Fruit fly (Drosophila melanogaster) whole organism, embryonic: ENCODE measurements around the gene gb.

ENCODE experiments used
- Bdp1 ChIP-seq: fragments of 200-800 bp; sonication (Bioruptor generic); optimal IDR thresholded peaks from 3 replicates; lab custom pipeline; 2016; ENCODE audit warnings: missing biosample characterization, missing genetic modification characterization
- Bteb2 ChIP-seq: fragments of 200-800 bp; sonication (Bioruptor generic); optimal IDR thresholded peaks from 2 replicates; lab custom pipeline; 2016; ENCODE audit warnings: missing biosample characterization, missing genetic modification characterization
- CG10209 ChIP-seq: fragments of 200-800 bp; sonication (Bioruptor generic); optimal IDR thresholded peaks from 3 replicates; lab custom pipeline; 2017; ENCODE audit warnings: missing biosample characterization, mild to moderate bottlenecking, missing genetic modification characterization, missing genetic modification reagents
- CG10959 ChIP-seq: fragments of 200-800 bp; sonication (Bioruptor generic); IDR thresholded peaks from 2 replicates; pipeline ENCODE4 v1.3.6; 2022; ENCODE audit warnings: missing biosample characterization, missing genetic modification characterization
- CG11247 ChIP-seq: fragments of 200-800 bp; sonication (Bioruptor generic); IDR thresholded peaks from 2 replicates; pipeline ENCODE4 v1.3.6; 2022; ENCODE audit warnings: missing biosample characterization, missing genetic modification characterization
- CG11560 ChIP-seq: fragments of 200-800 bp; sonication (Bioruptor generic); IDR thresholded peaks from 3 replicates; pipeline ENCODE4 v1.3.6; 2022; ENCODE audit warnings: missing biosample characterization, missing genetic modification characterization
- CG16813 ChIP-seq: fragments of 200-800 bp; sonication (Bioruptor generic); IDR thresholded peaks from 3 replicates; pipeline ENCODE4 v1.3.6; 2022; ENCODE audit warnings: missing biosample characterization, missing genetic modification characterization; ENCODE audit not compliant: partially characterized antibody
- CG1792 ChIP-seq: fragments of 200-800 bp; sonication (Bioruptor generic); optimal IDR thresholded peaks from 2 replicates; lab custom pipeline; 2016; ENCODE audit warnings: missing biosample characterization, missing genetic modification characterization
- CG18262 ChIP-seq: fragments of 200-800 bp; optimal IDR thresholded peaks from 3 replicates; lab custom pipeline; 2019; ENCODE audit warnings: missing biosample characterization, mild to moderate bottlenecking, missing genetic modification characterization, moderate library complexity
- CG30020 ChIP-seq: fragments of 200-800 bp; optimal IDR thresholded peaks from 2 replicates; lab custom pipeline; 2019; ENCODE audit warnings: missing biosample characterization, mild to moderate bottlenecking, missing genetic modification characterization, moderate library complexity
- CG33213 ChIP-seq: fragments of 200-800 bp; sonication (Bioruptor generic); optimal IDR thresholded peaks from 3 replicates; lab custom pipeline; 2016; ENCODE audit warnings: missing biosample characterization, missing genetic modification characterization
- CG3847 ChIP-seq: fragments of 200-800 bp; sonication (Bioruptor generic); IDR thresholded peaks from 2 replicates; pipeline ENCODE4 v1.3.6; 2022; ENCODE audit warnings: missing biosample characterization, missing genetic modification characterization
- CG6791 ChIP-seq: fragments of 200-800 bp; sonication (Bioruptor generic); IDR thresholded peaks from 3 replicates; pipeline ENCODE4 v1.3.6; 2022; ENCODE audit warnings: missing biosample characterization, missing genetic modification characterization; ENCODE audit not compliant: partially characterized antibody
- CG9437 ChIP-seq: fragments of 200-800 bp; sonication (Bioruptor generic); optimal IDR thresholded peaks from 2 replicates; lab custom pipeline; 2018; ENCODE audit warnings: missing biosample characterization, mild to moderate bottlenecking, missing genetic modification characterization
- Chrac-16 ChIP-seq: fragments of 200-800 bp; sonication (Bioruptor generic); optimal IDR thresholded peaks from 3 replicates; lab custom pipeline; 2016; ENCODE audit warnings: missing biosample characterization, missing genetic modification characterization
- Dll ChIP-seq: fragments of 200-800 bp; sonication (Bioruptor generic); IDR thresholded peaks from 4 replicates; pipeline ENCODE4 v1.3.6; 2022; ENCODE audit warnings: missing biosample characterization, missing genetic modification characterization; ENCODE audit not compliant: partially characterized antibody
- E2f1 ChIP-seq: fragments of 200-800 bp; sonication (Bioruptor generic); IDR thresholded peaks from 2 replicates; pipeline ENCODE4 v1.3.6; 2022; ENCODE audit warnings: missing biosample characterization, missing genetic modification characterization
- Elba2 ChIP-seq: fragments of 200-800 bp; sonication (Bioruptor generic); optimal IDR thresholded peaks from 3 replicates; lab custom pipeline; 2016; ENCODE audit warnings: missing biosample characterization, missing genetic modification characterization
- Fer3 ChIP-seq: fragments of 200-800 bp; sonication (Bioruptor generic); optimal IDR thresholded peaks from 2 replicates; lab custom pipeline; 2018; ENCODE audit warnings: missing biosample characterization, mild to moderate bottlenecking, missing genetic modification characterization, moderate library complexity
- Max ChIP-seq: fragments of 200-800 bp; sonication (Bioruptor generic); optimal IDR thresholded peaks from 2 replicates; lab custom pipeline; 2016; ENCODE audit warnings: missing biosample characterization, mild to moderate bottlenecking, missing genetic modification characterization
- NC2α ChIP-seq: fragments of 200-800 bp; sonication (Bioruptor generic); optimal IDR thresholded peaks from 2 replicates; lab custom pipeline; 2016; ENCODE audit warnings: missing biosample characterization, missing genetic modification characterization
- NK7.1 ChIP-seq: fragments of 200-800 bp; sonication (Bioruptor generic); optimal IDR thresholded peaks from 3 replicates; lab custom pipeline; 2016; ENCODE audit warnings: missing biosample characterization, missing genetic modification characterization
- Neu2 ChIP-seq: fragments of 200-800 bp; sonication (Bioruptor generic); optimal IDR thresholded peaks from 3 replicates; lab custom pipeline; 2016; ENCODE audit warnings: missing biosample characterization, missing genetic modification characterization, borderline replicate concordance
- NfI ChIP-seq: fragments of 200-800 bp; sonication (Bioruptor generic); optimal IDR thresholded peaks from 3 replicates; lab custom pipeline; 2018; ENCODE audit warnings: missing biosample characterization, mild to moderate bottlenecking, missing genetic modification characterization, moderate library complexity
- Ptx1 ChIP-seq: fragments of 200-800 bp; sonication (Bioruptor generic); IDR thresholded peaks from 2 replicates; pipeline ENCODE4 v1.3.6; 2022; ENCODE audit warnings: missing biosample characterization, missing genetic modification characterization
- Trl ChIP-seq, 3 experiments: fragments of >200 bp in 2 of 3; fragments of 200-800 bp in 1 of 3; sonication (Bioruptor generic) in 1 of 3; optimal IDR thresholded peaks; 2 replicates in 1 of 3; 3 replicates in 2 of 3; lab custom pipeline; 2016 to 2017; ENCODE audit warnings: missing biosample characterization in 1 of 3, missing genetic modification characterization in 1 of 3
- bowl ChIP-seq: fragments of 200-800 bp; sonication (Bioruptor generic); IDR thresholded peaks from 2 replicates; pipeline ENCODE4 v1.3.6; 2022; ENCODE audit warnings: missing biosample characterization, missing genetic modification characterization
- chif ChIP-seq, 2 experiments: fragments of 200-800 bp; sonication (Bioruptor generic); optimal IDR thresholded peaks; 3 replicates each; lab custom pipeline; 2016; ENCODE audit warnings: missing biosample characterization in 2 of 2, missing genetic modification characterization in 2 of 2
- chinmo ChIP-seq: fragments of 200-800 bp; sonication (Bioruptor generic); IDR thresholded peaks from 4 replicates; pipeline ENCODE4 v1.3.6; 2022; ENCODE audit warnings: missing biosample characterization, missing genetic modification characterization; ENCODE audit not compliant: partially characterized antibody
- corto ChIP-seq: fragments of 200-800 bp; sonication (Bioruptor generic); optimal IDR thresholded peaks from 2 replicates; lab custom pipeline; 2016; ENCODE audit warnings: missing biosample characterization, mild to moderate bottlenecking, missing genetic modification characterization, moderate library complexity
- dati ChIP-seq: fragments of 200-800 bp; sonication (Bioruptor generic); IDR thresholded peaks from 2 replicates; pipeline ENCODE4 v1.3.6; 2022; ENCODE audit warnings: missing biosample characterization, missing genetic modification characterization
- esg ChIP-seq: fragments of 200-800 bp; sonication (Bioruptor generic); conservative IDR thresholded peaks from 2 replicates; pipeline ENCODE4 v1.3.6; 2022; ENCODE audit warnings: missing biosample characterization, missing genetic modification characterization
- eve ChIP-seq, 2 experiments: fragments of >200 bp; optimal IDR thresholded peaks; 2 replicates each; lab custom pipeline; 2017; ENCODE audit warnings: missing biosample characterization in 2 of 2, missing genetic modification characterization in 2 of 2
- fd3F ChIP-seq: fragments of 200-800 bp; sonication (Bioruptor generic); optimal IDR thresholded peaks from 2 replicates; lab custom pipeline; 2018; ENCODE audit warnings: missing biosample characterization, mild to moderate bottlenecking, missing genetic modification characterization, moderate library complexity
- kah ChIP-seq: fragments of 200-800 bp; sonication (Bioruptor generic); optimal IDR thresholded peaks from 2 replicates; lab custom pipeline; 2018; ENCODE audit warnings: missing biosample characterization, mild to moderate bottlenecking, missing genetic modification characterization
- lab ChIP-seq: fragments of 200-800 bp; sonication (Bioruptor generic); optimal IDR thresholded peaks from 3 replicates; lab custom pipeline; 2017; ENCODE audit warnings: missing biosample characterization, missing genetic modification characterization, mild to moderate bottlenecking, moderate library complexity, missing genetic modification reagents
- lilli ChIP-seq: fragments of 200-800 bp; sonication (Bioruptor generic); optimal IDR thresholded peaks from 3 replicates; lab custom pipeline; 2016; ENCODE audit warnings: missing biosample characterization, missing genetic modification characterization
- mld ChIP-seq: fragments of 200-800 bp; sonication (Bioruptor generic); IDR thresholded peaks from 3 replicates; pipeline ENCODE4 v1.3.6; 2022; ENCODE audit warnings: missing biosample characterization, missing genetic modification characterization; ENCODE audit not compliant: partially characterized antibody
- pan ChIP-seq, 4 experiments: fragments of >200 bp in 3 of 4; fragments of 200-800 bp in 1 of 4; sonication (Bioruptor generic) in 1 of 4; optimal IDR thresholded peaks in 3 of 4; IDR thresholded peaks in 1 of 4; 2 replicates each; pipeline versions ENCODE4 v1.3.6 to Lab custom; 2017 to 2022; ENCODE audit warnings: missing biosample characterization in 2 of 4, missing genetic modification characterization in 2 of 4, mixed read lengths in 1 of 4
- peb ChIP-seq: fragments of 200-800 bp; sonication (Bioruptor generic); IDR thresholded peaks from 2 replicates; pipeline ENCODE4 v1.3.6; 2022; ENCODE audit warnings: missing biosample characterization, missing genetic modification characterization
- seq ChIP-seq: fragments of 200-800 bp; sonication (Bioruptor generic); IDR thresholded peaks from 2 replicates; pipeline ENCODE4 v1.3.6; 2022; ENCODE audit warnings: missing biosample characterization, missing genetic modification characterization
- tll ChIP-seq, 2 experiments: fragments of 200-800 bp in 1 of 2; fragments of >200 bp in 1 of 2; sonication (Bioruptor generic) in 1 of 2; optimal IDR thresholded peaks; 2 replicates each; lab custom pipeline; 2017 to 2019; ENCODE audit warnings: missing biosample characterization in 2 of 2, missing genetic modification characterization in 2 of 2, mild to moderate bottlenecking in 1 of 2, moderate library complexity in 1 of 2
- trem ChIP-seq: fragments of 200-800 bp; optimal IDR thresholded peaks from 3 replicates; lab custom pipeline; 2019; ENCODE audit warnings: missing biosample characterization, mild to moderate bottlenecking, missing genetic modification characterization, moderate library complexity
- vnd ChIP-seq: fragments of 200-800 bp; sonication (Bioruptor generic); IDR thresholded peaks from 3 replicates; pipeline ENCODE4 v1.3.6; 2022; ENCODE audit warnings: missing biosample characterization, missing genetic modification characterization; ENCODE audit not compliant: partially characterized antibody
- yki ChIP-seq: fragments of >200 bp; optimal IDR thresholded peaks from 3 replicates; lab custom pipeline; 2018
- zen ChIP-seq: fragments of 200-800 bp; sonication (Bioruptor generic); optimal IDR thresholded peaks from 3 replicates; lab custom pipeline; 2018; ENCODE audit warnings: missing biosample characterization, mild to moderate bottlenecking, missing genetic modification characterization, moderate library complexity
- zfh1 ChIP-seq: fragments of 200-800 bp; sonication (Bioruptor generic); IDR thresholded peaks from 3 replicates; pipeline ENCODE4 v1.3.6; 2022; ENCODE audit warnings: missing biosample characterization, missing genetic modification characterization

The gb gene

dm6 chr3R:27135692-27136641 lies 23.9 kb upstream of the gb start (continued):
- TF ChIP-seq NfI (GFP tag; lab: Kevin White, UChicago) (peak; percentile 28), bowl (GFP tag; lab: Robert Waterston, UW) (no peak), NK7.1 (GFP tag; lab: Kevin White, UChicago) (peak; percentile 62), CG33213 (GFP tag; lab: Kevin White, UChicago) (peak; percentile 82), CG11560 (tag; lab: Robert Waterston, UW) (no peak), NC2α (GFP tag; lab: Kevin White, UChicago) (peak; percentile 80), eve (GFP tag; optimal IDR thresholded peaks at IDR 0.05; lab: Kevin White, UChicago) (peak in 1 of 2 experiments; percentile 73), CG10959 (GFP tag; lab: Robert Waterston, UW) (peak; percentile 50; the same call in 1 of the 2 replicates), CG10209 (GFP tag; lab: Kevin White, UChicago) (peak; percentile 82), tll (GFP tag; optimal IDR thresholded peaks at IDR 0.05; lab: Kevin White, UChicago) (peak in 1 of 2 experiments; percentile 42), kah (peak; percentile 32), E2f1 (peak; percentile 53; the same call in 1 of the 2 replicates), CG30020 (tag; lab: Kevin White, UChicago) (no peak), Dll (GFP tag; lab: Robert Waterston, UW) (no peak), CG11247 (GFP tag; lab: Robert Waterston, UW) (peak; percentile 37; the same call in 1 of the 2 replicates), zfh1 (GFP tag; lab: Robert Waterston, UW) (peak; percentile 84), CG18262 (tag; lab: Kevin White, UChicago) (peak; percentile 65), mld (GFP tag; lab: Robert Waterston, UW) (no peak), seq (GFP tag; lab: Robert Waterston, UW) (peak; percentile 73), lilli (GFP tag; lab: Kevin White, UChicago) (peak; percentile 13), pan (optimal IDR thresholded peaks at IDR 0.05; lab: Kevin White, UChicago) (no peak), pan (GFP tag; optimal IDR thresholded peaks at IDR 0.05 in 1 of 2, IDR thresholded peaks at IDR 0.05 in 1 of 2) (peak in 1 of 2 experiments; percentile 58), CG1792 (GFP tag; lab: Kevin White, UChicago) (peak; percentile 74), CG3847 (GFP tag; lab: Robert Waterston, UW) (no peak), Fer3 (peak; percentile 41), fd3F (GFP tag; lab: Kevin White, UChicago) (peak; percentile 62), Elba2 (GFP tag; lab: Kevin White, UChicago) (no peak), CG6791 (GFP tag; lab: Robert Waterston, UW) (no peak), yki (lab: Kevin White, UChicago) (no peak), Max (GFP tag; lab: Kevin White, UChicago) (peak; percentile 49), chif (GFP tag; optimal IDR thresholded peaks at IDR 0.05; lab: Kevin White, UChicago) (peak; percentile 41 to 74), vnd (GFP tag; lab: Robert Waterston, UW) (no peak), Ptx1 (peak; percentile 52), lab (peak; percentile 82), corto (GFP tag; lab: Kevin White, UChicago) (no peak), chinmo (GFP tag; lab: Robert Waterston, UW) (no peak), Bdp1 (GFP tag; lab: Kevin White, UChicago) (peak; percentile 52), peb (GFP tag; lab: Robert Waterston, UW) (no peak), Neu2 (GFP tag; lab: Kevin White, UChicago) (no peak), zen (tag; lab: Kevin White, UChicago) (peak; percentile 75), dati (GFP tag; lab: Robert Waterston, UW) (no peak), Bteb2 (peak; percentile 58), Trl (optimal IDR thresholded peaks at IDR 0.05; lab: Kevin White, UChicago) (no peak), Trl (GFP tag; optimal IDR thresholded peaks at IDR 0.05; lab: Kevin White, UChicago) (peak; percentile 80), Chrac-16 (GFP tag; lab: Kevin White, UChicago) (no peak), trem (no peak), CG9437 (GFP tag; lab: Kevin White, UChicago) (no peak), esg (no peak), CG16813 (GFP tag; lab: Robert Waterston, UW) (no peak)
